Fruit fly (Drosophila melanogaster): ENCODE results near the gene Stam.
A peak's percentile ranks its signal among the peaks of the same experiment; 100 is the strongest.

Stam gene

DNA sequence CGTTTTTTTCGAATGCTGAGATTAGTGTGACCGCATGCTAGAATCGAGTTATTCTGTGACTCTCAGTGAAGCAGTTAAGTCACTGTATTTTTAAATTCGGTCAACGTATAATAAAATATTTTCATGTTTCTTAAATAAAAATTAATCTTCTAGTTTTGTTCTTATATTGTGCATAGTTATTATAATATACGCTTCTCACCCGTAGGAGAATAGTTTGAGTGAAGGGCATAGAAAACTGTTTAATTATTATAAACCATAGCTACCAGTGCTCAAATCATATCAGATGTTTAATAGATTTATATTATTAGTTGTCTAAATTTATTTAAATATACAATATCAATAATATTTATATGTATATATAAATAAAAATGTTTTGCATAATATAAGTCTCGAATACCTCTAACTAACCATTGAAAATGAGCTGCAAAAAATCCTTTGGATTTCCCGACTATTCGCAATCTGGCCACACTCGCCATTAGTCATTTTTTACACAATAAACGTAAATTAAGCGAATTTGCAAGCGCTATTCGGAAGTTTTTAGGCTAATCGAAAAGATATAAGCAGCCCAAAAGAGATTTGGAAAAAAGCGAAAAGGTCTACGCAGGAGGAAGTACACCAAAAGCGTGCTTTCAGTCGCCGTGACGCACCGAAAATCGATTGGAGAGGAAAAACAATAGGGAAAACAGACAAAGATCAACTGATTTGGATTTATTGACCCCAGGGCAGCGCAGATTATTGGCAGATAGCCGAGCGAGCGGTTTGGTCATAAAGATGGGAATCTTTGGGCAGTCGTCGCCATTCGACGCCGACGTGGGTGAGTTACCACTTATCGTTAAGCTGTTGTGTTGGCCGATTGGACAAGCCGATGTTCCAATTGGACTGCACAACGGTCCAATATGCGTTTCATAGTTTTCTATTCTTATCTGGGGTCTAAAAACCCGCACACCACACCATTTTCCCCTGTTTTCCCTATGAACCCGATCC lies at the start of gene Stam, which contains the start of gene aurB (continued):
- TF ChIP-seq hkb (optimal IDR thresholded peaks at IDR 0.05) (no peak), hkb (GFP tag; IDR thresholded peaks at IDR 0.05) (peak; percentile 48), CG10959 (GFP tag; IDR thresholded peaks at IDR 0.05) (no peak), sisA (GFP tag; IDR thresholded peaks at IDR 0.05) (no peak), CG9215 (GFP tag; IDR thresholded peaks at IDR 0.05) (no peak), CG31365 (tag; optimal IDR thresholded peaks at IDR 0.05) (no peak), Dbx (GFP tag; IDR thresholded peaks at IDR 0.05) (no peak), MESR4 (GFP tag; optimal IDR thresholded peaks at IDR 0.05) (peak; percentile 62), HLH4C (GFP tag; IDR thresholded peaks at IDR 0.05; ENCODE audit: partially characterized antibody) (no peak), CG6765 (GFP tag; optimal IDR thresholded peaks at IDR 0.05) (no peak), CG3281 (GFP tag; optimal IDR thresholded peaks at IDR 0.05) (peak; percentile 61), nmo (GFP tag; optimal IDR thresholded peaks at IDR 0.05) (peak; percentile 70), CG10321 (GFP tag; IDR thresholded peaks at IDR 0.05) (no peak), BtbVII (GFP tag; optimal IDR thresholded peaks at IDR 0.05) (peak; percentile 51), Fer2 (tag; optimal IDR thresholded peaks at IDR 0.05) (peak; percentile 29), Opbp (GFP tag; IDR thresholded peaks at IDR 0.05; ENCODE audit: partially characterized antibody) (no peak), HLH54F (GFP tag; optimal IDR thresholded peaks at IDR 0.05) (no peak), CG16815 (GFP tag; optimal IDR thresholded peaks at IDR 0.05) (no peak), CG7963 (GFP tag; IDR thresholded peaks at IDR 0.05; ENCODE audit: partially characterized antibody) (no peak), zfh1 (GFP tag; IDR thresholded peaks at IDR 0.05) (no peak), CG32767 (GFP tag; IDR thresholded peaks at IDR 0.05) (0 out of 2 replicates have a peak, but pooled peaks have one; percentile 43), Atf3 (GFP tag; optimal IDR thresholded peaks at IDR 0.05) (no peak), CG14965 (GFP tag; optimal IDR thresholded peaks at IDR 0.05; ENCODE audit: borderline replicate concordance) (no peak), pho (GFP tag; optimal IDR thresholded peaks at IDR 0.05) (no peak), kni (GFP tag; optimal IDR thresholded peaks at IDR 0.05) (no peak), tll (GFP tag; optimal IDR thresholded peaks at IDR 0.05) (no peak), trem (tag; optimal IDR thresholded peaks at IDR 0.05) (peak; percentile 36), CG7987 (GFP tag; optimal IDR thresholded peaks at IDR 0.05) (no peak), CG7928 (GFP tag; optimal IDR thresholded peaks at IDR 0.05) (no peak), Fer1 (GFP tag; optimal IDR thresholded peaks at IDR 0.05) (peak; percentile 16), Ets65A (GFP tag) (peak; percentile 56), Chrac-16 (GFP tag; optimal IDR thresholded peaks at IDR 0.05) (peak; percentile 21), pum (GFP tag; optimal IDR thresholded peaks at IDR 0.05) (no peak), CG8765 (GFP tag; IDR thresholded peaks at IDR 0.05) (no peak), onecut (GFP tag; IDR thresholded peaks at IDR 0.05) (no peak), CG11093 (GFP tag; IDR thresholded peaks at IDR 0.05) (no peak), Drgx (GFP tag; IDR thresholded peaks at IDR 0.05) (0 out of 2 replicates have a peak, but pooled peaks have one; percentile 9), insv (GFP tag; optimal IDR thresholded peaks at IDR 0.05) (peak; percentile 90 to 98), lbe (GFP tag; optimal IDR thresholded peaks at IDR 0.05) (peak; percentile 8), MBD-R2 (GFP tag; IDR thresholded peaks at IDR 0.05) (0 out of 2 replicates have a peak, but pooled peaks have one; percentile 27), Ptx1 (GFP tag; IDR thresholded peaks at IDR 0.05) (peak; percentile 48; the same call in 1 of the 2 replicates), CG34376 (GFP tag; optimal IDR thresholded peaks at IDR 0.05) (no peak), D19A (tag; optimal IDR thresholded peaks at IDR 0.05) (no peak), vnd (GFP tag; IDR thresholded peaks at IDR 0.05; ENCODE audit: partially characterized antibody) (no peak), tgo (GFP tag; IDR thresholded peaks at IDR 0.05) (peak; percentile 49; the same call in 2 of the 3 replicates), Dek (tag; optimal IDR thresholded peaks at IDR 0.05) (peak; percentile 57), z (GFP tag; IDR thresholded peaks at IDR 0.05) (no peak), HHEX (GFP tag; optimal IDR thresholded peaks at IDR 0.05) (peak; percentile 46), Taf1 (GFP tag; IDR thresholded peaks at IDR 0.05) (no peak)
